Fruit fly (Drosophila melanogaster) ovary, adult (tissue): ENCODE results near the gene Whamy.

Source experiments
- CG17801 ChIP-seq: fragments of 200-800 bp; optimal IDR thresholded peaks from 2 replicates; lab custom pipeline; 2019; ENCODE audit warnings: missing biosample characterization, mild to moderate bottlenecking, missing genetic modification characterization, moderate library complexity; ENCODE audit not compliant: partially characterized antibody

Gene Whamy

DNA sequence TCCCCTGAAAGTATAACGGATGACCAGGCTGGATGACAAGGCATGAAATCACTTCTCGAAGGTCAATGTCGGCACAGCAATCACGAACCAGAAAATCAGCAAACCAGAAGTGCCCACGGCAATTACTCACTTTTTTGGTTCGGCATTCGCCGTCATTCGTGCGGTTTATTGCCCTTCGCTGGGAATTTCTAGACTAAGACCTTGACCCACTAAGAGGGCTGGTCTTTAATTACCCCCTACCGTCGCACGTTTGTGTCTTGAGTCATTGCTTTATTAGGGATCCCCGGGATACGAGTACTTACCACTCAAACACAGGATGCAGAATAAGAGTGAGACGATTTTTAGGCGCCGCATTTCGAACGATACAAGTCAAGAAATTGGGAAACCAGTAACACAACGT lies 28.8 kb downstream of the Whamy start:
- TF ChIP-seq CG17801 (GFP tag; lab: Kevin White, UChicago): no peak

- TF ChIP-seq CG17801 (GFP tag; lab: Kevin White, UChicago): no peak
Measured at dm6 chr3R:9743995-9744394, 30.2 kb downstream of the Whamy start.

DNA sequence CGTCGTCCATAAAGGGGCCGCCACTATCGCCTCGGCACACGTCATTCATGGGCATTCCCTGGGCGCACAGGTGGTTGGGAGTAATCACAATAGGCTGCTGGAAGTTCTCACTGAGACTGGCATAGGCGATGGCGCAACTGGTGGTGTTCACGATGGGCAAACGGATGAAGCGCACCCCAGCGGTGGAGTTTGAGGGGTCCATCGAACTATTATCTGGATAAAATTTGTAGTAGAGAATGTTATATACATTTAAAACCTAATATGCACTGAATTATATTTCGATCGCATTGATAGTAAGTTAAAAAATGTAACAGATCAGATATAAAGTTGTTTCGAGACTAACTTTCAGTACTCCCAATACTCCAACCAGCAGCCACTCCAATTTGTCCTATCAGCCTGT lies 31.0 kb downstream of the Whamy start, which contains the start of gene CG31415:
TSS of gene CG31415 (plus strand) at position 301 of the 400 bp plus-strand sequence.
- TF ChIP-seq CG17801 (GFP tag; lab: Kevin White, UChicago): no peak

dm6 chr3R:9740713-9741112 lies 33.5 kb downstream of the Whamy start, which contains the start of gene Pnn:
Pnn (plus strand) TSS chr3R:9740899.
- TF ChIP-seq CG17801 (GFP tag; lab: Kevin White, UChicago): peak; percentile 20

- TF ChIP-seq CG17801 (GFP tag; lab: Kevin White, UChicago): no peak
Measured at dm6 chr3R:9739793-9740192, 34.4 kb downstream of the Whamy start, which contains the start of gene side-VII. side-VII (minus strand) TSS chr3R:9739979.

DNA sequence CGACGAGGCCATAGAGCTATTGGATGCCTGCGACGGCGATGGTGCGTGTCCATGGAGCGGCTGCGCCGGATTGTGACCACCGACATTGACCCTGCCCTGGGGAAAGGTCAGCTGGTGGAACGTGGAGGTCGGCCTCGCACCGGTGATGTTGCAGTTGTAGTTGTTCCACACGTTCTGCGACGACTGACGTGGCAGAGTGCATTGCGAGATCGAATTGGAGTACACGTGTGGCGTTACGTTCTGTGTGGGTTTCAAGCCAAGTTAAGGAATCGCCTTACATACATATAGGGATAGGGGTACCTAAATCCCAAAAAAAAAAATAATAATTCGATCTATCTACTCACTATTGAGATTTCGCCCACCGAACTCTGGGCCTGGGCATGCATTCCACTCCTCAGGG lies 39.1 kb downstream of the Whamy start:
- no peak for TF ChIP-seq CG17801 (GFP tag; lab: Kevin White, UChicago)

- no peak for TF ChIP-seq CG17801 (GFP tag; lab: Kevin White, UChicago)
Measured at dm6 chr3R:9733150-9733549, 41.1 kb downstream of the Whamy start, which contains the start of gene alphaTub85E. alphaTub85E (minus strand) TSS chr3R:9733250.

DNA sequence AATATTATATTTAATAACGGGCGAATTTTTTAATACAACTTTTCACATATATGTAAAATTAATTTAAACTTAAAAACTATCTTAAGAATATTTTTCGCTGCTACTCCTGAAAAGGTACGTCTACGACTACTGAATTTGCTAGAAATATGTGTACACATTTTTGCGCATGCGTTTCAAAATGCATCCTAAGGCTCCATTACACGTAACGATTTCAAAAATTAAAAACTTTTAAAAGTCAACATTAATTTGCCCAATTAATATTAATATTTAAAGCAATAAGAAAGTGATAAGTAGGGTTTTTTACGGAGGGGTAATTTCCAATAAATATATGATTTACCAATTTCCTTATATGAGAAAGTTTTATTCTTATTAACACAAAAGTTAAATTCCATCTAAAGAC lies 43.4 kb downstream of the Whamy start, which contains the start of gene FoxP:
TSS of gene FoxP (minus strand) at position 89 of the 400 bp plus-strand sequence.
- no peak for TF ChIP-seq CG17801 (GFP tag; lab: Kevin White, UChicago)

DNA sequence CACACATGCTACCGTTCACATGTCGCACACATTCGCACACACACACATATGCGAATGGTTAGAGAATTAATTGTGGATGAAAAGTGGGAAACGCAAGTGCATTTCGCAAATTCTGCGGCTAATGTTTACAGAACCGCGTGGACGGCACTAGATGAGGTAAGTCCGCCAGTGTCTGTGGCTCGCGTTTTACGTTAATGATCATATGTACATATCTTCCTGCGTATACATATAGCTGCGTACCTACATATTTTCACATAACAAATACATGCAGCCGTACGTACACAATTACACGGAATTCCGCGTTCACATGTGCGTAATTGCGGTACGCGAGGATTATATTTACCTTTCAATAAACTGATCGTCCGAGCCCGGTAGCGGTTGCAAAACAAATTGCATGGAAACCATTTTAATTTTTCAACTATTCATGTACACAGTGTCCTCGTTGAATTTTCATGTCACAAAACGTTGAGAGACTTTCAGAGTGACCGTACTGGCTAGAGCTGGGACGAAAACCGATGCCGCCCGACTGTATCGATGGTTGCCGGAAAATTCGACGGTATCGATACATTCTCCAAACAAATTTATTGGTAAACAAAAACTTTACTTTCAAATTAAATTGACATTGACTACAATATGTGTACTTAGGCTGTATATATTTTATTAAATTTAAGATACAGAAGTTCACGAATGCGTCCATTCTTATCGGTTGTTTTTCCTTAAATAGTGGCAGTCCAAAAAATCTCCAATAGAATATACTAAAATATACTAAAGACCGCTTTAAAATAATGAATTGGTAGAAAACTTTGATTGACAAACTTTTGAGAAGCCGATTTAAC lies 48.9 kb downstream of the Whamy start, which contains the start of gene hyd:
TSS of gene hyd (minus strand) at position 495 of the 836 bp plus-strand sequence.
- TF ChIP-seq CG17801 (GFP tag; lab: Kevin White, UChicago): no peak
